Worm (Caenorhabditis elegans) whole organism, young adult: Measurements from ENCODE around the gene B0252.8.

Experiments
- B0019.2 ChIP-seq: fragments of 200-800 bp; sonication (Bioruptor generic); conservative IDR thresholded peaks from 2 replicates; pipeline ENCODE4 v1.3.6; 2022; ENCODE audit warnings: missing genetic modification reagents, missing genetic modification characterization, missing compliant biosample characterization
- B0336.3 ChIP-seq: fragments of 200-800 bp; sonication (Bioruptor generic); IDR thresholded peaks from 2 replicates; pipeline ENCODE4 v1.3.6; 2022; ENCODE audit warnings: missing genetic modification characterization, missing compliant biosample characterization
- D2030.7 ChIP-seq: fragments of 200-800 bp; sonication (Bioruptor generic); IDR thresholded peaks from 2 replicates; pipeline ENCODE4 v1.3.6; 2022; ENCODE audit warnings: missing genetic modification reagents, missing genetic modification characterization, missing compliant biosample characterization
- F10E7.11 ChIP-seq: sonication (generic microtip); optimal IDR thresholded peaks from 2 replicates; lab custom pipeline; 2017; ENCODE audit warnings: mild to moderate bottlenecking, missing genetic modification characterization, moderate library complexity, missing compliant biosample characterization
- F22D6.2 ChIP-seq: sonication (generic microtip); optimal IDR thresholded peaks from 2 replicates; lab custom pipeline; 2016; ENCODE audit warnings: mild to moderate bottlenecking, missing genetic modification characterization, missing compliant biosample characterization
- F39B2.1 ChIP-seq: fragments of 200-800 bp; sonication (Bioruptor generic); IDR thresholded peaks from 2 replicates; pipeline ENCODE4 v1.3.6; 2022; ENCODE audit warnings: missing genetic modification reagents, missing genetic modification characterization, missing compliant biosample characterization
- F52B5.7 ChIP-seq: sonication (generic microtip); optimal IDR thresholded peaks from 2 replicates; lab custom pipeline; 2016; ENCODE audit warnings: mild to moderate bottlenecking, missing genetic modification characterization, missing compliant biosample characterization
- F57C9.4 ChIP-seq: sonication (generic microtip); optimal IDR thresholded peaks from 2 replicates; lab custom pipeline; 2017; ENCODE audit warnings: mild to moderate bottlenecking, missing genetic modification characterization, missing compliant biosample characterization
- K11D2.4 ChIP-seq: fragments of 200-800 bp; sonication (Bioruptor generic); IDR thresholded peaks from 2 replicates; pipeline ENCODE4 v1.3.6; 2022; ENCODE audit warnings: missing genetic modification reagents, missing genetic modification characterization, missing compliant biosample characterization
- K12H6.12 ChIP-seq: fragments of 200-800 bp; sonication (Bioruptor generic); optimal IDR thresholded peaks from 2 replicates; lab custom pipeline; 2018; ENCODE audit warnings: mild to moderate bottlenecking, missing genetic modification characterization, missing compliant biosample characterization
- T07F8.4 ChIP-seq: sonication (generic microtip); optimal IDR thresholded peaks from 2 replicates; lab custom pipeline; 2016; ENCODE audit warnings: mild to moderate bottlenecking, missing genetic modification characterization, moderate library complexity, missing compliant biosample characterization
- Y56A3A.18 ChIP-seq: fragments of 200-800 bp; sonication (Bioruptor generic); IDR thresholded peaks from 2 replicates; pipeline ENCODE4 v1.3.6; 2022; ENCODE audit warnings: missing genetic modification reagents, missing genetic modification characterization, missing compliant biosample characterization
- Y67H2A.10 ChIP-seq: fragments of 200-800 bp; sonication (Bioruptor generic); conservative IDR thresholded peaks from 2 replicates; pipeline ENCODE4 v1.3.6; 2022; ENCODE audit warnings: missing genetic modification reagents, missing genetic modification characterization, missing compliant biosample characterization
- Y79H2A.3 ChIP-seq: fragments of 200-800 bp; sonication (Bioruptor generic); conservative IDR thresholded peaks from 2 replicates; pipeline ENCODE4 v1.3.6; 2022; ENCODE audit warnings: missing genetic modification reagents, missing genetic modification characterization, missing compliant biosample characterization
- Y95B8A.8 ChIP-seq: fragments of 200-800 bp; sonication (Bioruptor generic); IDR thresholded peaks from 2 replicates; pipeline ENCODE4 v1.3.6; 2022; ENCODE audit warnings: missing genetic modification reagents, missing genetic modification characterization, missing compliant biosample characterization
- ama-1 ChIP-seq, 3 experiments: fragments of 150-350 bp in 1 of 3; sonication (generic microtip) in 2 of 3; optimal IDR thresholded peaks; 2 replicates each; lab custom pipeline; 2014 to 2018; ENCODE audit warnings: missing biosample characterization in 2 of 3, missing genetic modification characterization in 2 of 3, missing genetic modification reagents in 2 of 3
- aptf-3 ChIP-seq: fragments of 200-800 bp; sonication (Bioruptor generic); IDR thresholded peaks from 2 replicates; pipeline ENCODE4 v1.3.6; 2022; ENCODE audit warnings: missing genetic modification characterization, missing compliant biosample characterization
- atf-7 ChIP-seq: sonication (generic microtip); optimal IDR thresholded peaks from 2 replicates; lab custom pipeline; 2017; ENCODE audit warnings: mild to moderate bottlenecking, missing genetic modification characterization, missing compliant biosample characterization
- attf-3 ChIP-seq: fragments of 200-800 bp; sonication (Bioruptor generic); conservative IDR thresholded peaks from 2 replicates; pipeline ENCODE4 v1.3.6; 2022; ENCODE audit warnings: missing genetic modification reagents, missing genetic modification characterization, missing compliant biosample characterization
- attf-6 ChIP-seq: fragments of 200-800 bp; sonication (Bioruptor generic); IDR thresholded peaks from 2 replicates; pipeline ENCODE4 v1.3.6; 2022; ENCODE audit warnings: missing genetic modification reagents, missing genetic modification characterization, missing compliant biosample characterization
- ccch-3 ChIP-seq: fragments of 200-800 bp; sonication (Bioruptor generic); optimal IDR thresholded peaks from 2 replicates; lab custom pipeline; 2018; ENCODE audit warnings: mild to moderate bottlenecking, missing genetic modification characterization, missing compliant biosample characterization
- cebp-1 ChIP-seq, 2 experiments: fragments of 200-800 bp in 1 of 2; sonication (Bioruptor generic) in 1 of 2; sonication (generic microtip) in 1 of 2; IDR thresholded peaks in 1 of 2; optimal IDR thresholded peaks in 1 of 2; 2 replicates each; pipeline versions ENCODE4 v1.3.6 to Lab custom; 2017 to 2022; ENCODE audit warnings: missing compliant biosample characterization in 2 of 2, missing genetic modification characterization in 2 of 2, mild to moderate bottlenecking in 1 of 2, missing genetic modification reagents in 1 of 2, moderate library complexity in 1 of 2
- dpff-1 ChIP-seq: sonication (generic microtip); optimal IDR thresholded peaks from 2 replicates; lab custom pipeline; 2017; ENCODE audit warnings: mild to moderate bottlenecking, missing genetic modification characterization, missing compliant biosample characterization
- dpl-1 ChIP-seq: fragments of 150-350 bp; optimal IDR thresholded peaks from 2 replicates; lab custom pipeline; 2014; ENCODE audit warnings: missing biosample characterization, missing genetic modification reagents, missing genetic modification characterization
- egl-44 ChIP-seq: fragments of 200-800 bp; sonication (Bioruptor generic); IDR thresholded peaks from 2 replicates; pipeline ENCODE4 v1.3.6; 2022; ENCODE audit warnings: missing genetic modification reagents, missing genetic modification characterization, missing compliant biosample characterization
- fkh-3 ChIP-seq: sonication (generic microtip); optimal IDR thresholded peaks from 2 replicates; lab custom pipeline; 2016; ENCODE audit warnings: mild to moderate bottlenecking, missing genetic modification characterization, missing compliant biosample characterization
- hlh-26 ChIP-seq: fragments of 200-800 bp; sonication (Bioruptor generic); conservative IDR thresholded peaks from 2 replicates; pipeline ENCODE4 v1.3.6; 2022; ENCODE audit warnings: missing genetic modification reagents, missing genetic modification characterization, missing compliant biosample characterization
- hmg-1.2 ChIP-seq: fragments of 200-800 bp; sonication (Bioruptor generic); IDR thresholded peaks from 2 replicates; pipeline ENCODE4 v1.3.6; 2022; ENCODE audit warnings: missing genetic modification reagents, missing genetic modification characterization, missing compliant biosample characterization
- hrde-1 ChIP-seq: sonication (generic microtip); optimal IDR thresholded peaks from 2 replicates; lab custom pipeline; 2016; ENCODE audit warnings: missing genetic modification characterization, mild to moderate bottlenecking, missing compliant biosample characterization, moderate library complexity, missing genotype, missing genetic modification reagents, borderline replicate concordance
- hsf-1 ChIP-seq: fragments of 200-800 bp; sonication (Bioruptor generic); IDR thresholded peaks from 2 replicates; pipeline ENCODE4 v1.3.6; 2022; ENCODE audit warnings: missing genetic modification reagents, missing genetic modification characterization, missing compliant biosample characterization
- madf-3 ChIP-seq: fragments of 200-800 bp; sonication (Bioruptor generic); IDR thresholded peaks from 2 replicates; pipeline ENCODE4 v1.3.6; 2022; ENCODE audit warnings: missing genetic modification reagents, missing genetic modification characterization, missing compliant biosample characterization
- madf-8 ChIP-seq: fragments of 200-800 bp; sonication (Bioruptor generic); conservative IDR thresholded peaks from 2 replicates; pipeline ENCODE4 v1.3.6; 2022; ENCODE audit warnings: missing genetic modification reagents, missing genetic modification characterization, missing compliant biosample characterization
- nfya-1 ChIP-seq: sonication (generic microtip); optimal IDR thresholded peaks from 2 replicates; lab custom pipeline; 2017; ENCODE audit warnings: antibody characterized with exemption, missing compliant biosample characterization, missing genetic modification characterization, borderline replicate concordance; ENCODE audit not compliant: insufficient read depth
- nfya-2 ChIP-seq: fragments of 200-800 bp; sonication (Bioruptor generic); IDR thresholded peaks from 2 replicates; pipeline ENCODE4 v1.3.6; 2022; ENCODE audit warnings: missing genetic modification reagents, missing genetic modification characterization, missing compliant biosample characterization
- nhr-120 ChIP-seq: fragments of 200-800 bp; sonication (Bioruptor generic); IDR thresholded peaks from 2 replicates; pipeline ENCODE4 v1.3.6; 2022; ENCODE audit warnings: missing genetic modification characterization, missing compliant biosample characterization
- nhr-80 ChIP-seq: sonication (generic microtip); optimal IDR thresholded peaks from 2 replicates; lab custom pipeline; 2016; ENCODE audit warnings: missing genetic modification characterization, missing compliant biosample characterization
- pha-4 ChIP-seq: fragments of 150-350 bp; sonication (generic microtip); optimal IDR thresholded peaks from 2 replicates; lab custom pipeline; 2014; ENCODE audit warnings: missing biosample characterization, missing genetic modification reagents, missing genetic modification characterization
- rec-8 ChIP-seq, 2 experiments: sonication (generic microtip); optimal IDR thresholded peaks; 2 replicates each; lab custom pipeline; 2016; ENCODE audit warnings: mild to moderate bottlenecking in 2 of 2, missing genetic modification characterization in 2 of 2, missing genetic modification reagents in 2 of 2, missing genotype in 2 of 2, missing biosample characterization in 1 of 2, missing compliant biosample characterization in 1 of 2, moderate library complexity in 1 of 2
- repo-1 ChIP-seq: sonication (generic microtip); optimal IDR thresholded peaks from 2 replicates; lab custom pipeline; 2017; ENCODE audit warnings: mild to moderate bottlenecking, missing genetic modification characterization, missing compliant biosample characterization
- sptf-2 ChIP-seq: fragments of 200-800 bp; sonication (Bioruptor generic); optimal IDR thresholded peaks from 2 replicates; lab custom pipeline; 2018; ENCODE audit warnings: mild to moderate bottlenecking, missing genetic modification characterization, missing compliant biosample characterization
- tlf-1 ChIP-seq: fragments of 200-800 bp; sonication (Bioruptor generic); optimal IDR thresholded peaks from 2 replicates; lab custom pipeline; 2018; ENCODE audit warnings: mild to moderate bottlenecking, missing genetic modification characterization, missing compliant biosample characterization
- unc-62 ChIP-seq: fragments of 150-350 bp; optimal IDR thresholded peaks from 2 replicates; lab custom pipeline; 2014; ENCODE audit warnings: missing biosample characterization, missing genetic modification reagents, missing genetic modification characterization
- zim-3 ChIP-seq: sonication (generic microtip); optimal IDR thresholded peaks from 2 replicates; lab custom pipeline; 2017; ENCODE audit warnings: mild to moderate bottlenecking, missing genetic modification characterization, moderate library complexity, missing compliant biosample characterization
- ztf-18 ChIP-seq: sonication (generic microtip); optimal IDR thresholded peaks from 2 replicates; lab custom pipeline; 2016; ENCODE audit warnings: missing genotype, mild to moderate bottlenecking, missing genetic modification characterization, missing compliant biosample characterization
- ztf-22 ChIP-seq: fragments of 200-800 bp; sonication (Bioruptor generic); optimal IDR thresholded peaks from 2 replicates; lab custom pipeline; 2018; ENCODE audit warnings: mild to moderate bottlenecking, missing genetic modification characterization, moderate library complexity, missing compliant biosample characterization
- ztf-26 ChIP-seq: sonication (generic microtip); optimal IDR thresholded peaks from 2 replicates; lab custom pipeline; 2017; ENCODE audit warnings: missing genetic modification characterization, missing compliant biosample characterization
- ztf-28 ChIP-seq: fragments of 200-800 bp; sonication (Bioruptor generic); IDR thresholded peaks from 2 replicates; pipeline ENCODE4 v1.3.6; 2022; ENCODE audit warnings: missing genetic modification reagents, missing genetic modification characterization, missing compliant biosample characterization

B0252.8 gene

DNA sequence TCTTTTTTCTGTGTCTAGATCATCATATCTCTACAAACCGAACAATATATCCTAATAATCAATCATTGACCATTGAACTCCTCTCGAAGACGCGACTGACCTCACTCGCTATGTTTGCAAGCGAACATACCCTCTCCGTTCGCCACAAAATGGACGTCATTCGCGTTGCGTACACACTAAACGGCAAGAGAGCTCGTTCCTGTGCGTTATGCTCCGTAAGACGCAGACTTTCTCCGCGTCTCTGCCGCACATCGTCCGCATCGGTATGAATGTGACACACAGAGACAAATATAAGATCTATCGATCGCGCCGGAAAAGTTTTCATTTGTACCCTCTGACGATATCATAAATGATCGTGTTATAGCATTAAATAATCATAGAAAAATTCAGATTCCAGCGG is 10.1 kb downstream of the B0252.8 start:
- TF ChIP-seq nfya-2 (no peak), madf-3 (GFP tag; lab: Robert Waterston, UW) (0 out of 2 replicates have a peak, but pooled peaks have one; percentile 44)

DNA sequence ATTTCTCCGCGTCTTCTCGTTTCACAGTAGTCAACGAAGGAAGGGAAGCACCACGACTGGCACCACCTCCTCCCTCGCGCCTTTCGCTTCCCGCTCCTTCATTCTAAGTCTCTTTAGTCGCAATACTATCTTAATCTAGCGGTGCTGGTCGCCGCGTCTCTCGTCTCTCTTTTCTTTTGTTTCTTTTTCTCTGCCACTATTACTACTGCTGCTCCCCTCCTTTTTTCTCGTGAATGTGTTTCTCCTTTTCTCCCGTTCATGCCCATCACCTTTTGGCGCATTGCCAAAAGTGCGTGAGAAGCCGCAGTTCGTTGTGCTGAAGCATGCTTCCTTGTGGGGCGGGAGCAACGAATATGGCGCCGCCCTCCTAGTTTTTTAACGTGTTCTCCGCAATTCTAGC is 10.5 kb downstream of the B0252.8 start:
- TF ChIP-seq atf-7 (peak; percentile 47), madf-3 (GFP tag; lab: Robert Waterston, UW) (no peak), hlh-26 (GFP tag; lab: Robert Waterston, UW) (no peak), ama-1 (optimal IDR thresholded peaks at IDR 0.05; lab: Kevin White, UChicago) (no peak), ama-1 (GFP tag; optimal IDR thresholded peaks at IDR 0.05; lab: Kevin White, UChicago) (no peak), Y56A3A.18 (GFP tag; lab: Robert Waterston, UW) (no peak), F52B5.7 (tag; lab: Kevin White, UChicago) (no peak), F39B2.1 (no peak), nhr-120 (GFP tag; lab: Robert Waterston, UW) (no peak), unc-62 (GFP tag; lab: Kevin White, UChicago) (no peak), F10E7.11 (tag; lab: Kevin White, UChicago) (no peak), B0336.3 (GFP tag; lab: Robert Waterston, UW) (no peak), cebp-1 (GFP tag; IDR thresholded peaks at IDR 0.05; lab: Robert Waterston, UW) (no peak), cebp-1 (tag; optimal IDR thresholded peaks at IDR 0.05; lab: Kevin White, UChicago) (peak; percentile 76), T07F8.4 (tag; lab: Kevin White, UChicago) (no peak), ztf-28 (GFP tag; lab: Robert Waterston, UW) (no peak), fkh-3 (tag; lab: Kevin White, UChicago) (no peak), nfya-1 (no peak), Y95B8A.8 (GFP tag; lab: Robert Waterston, UW) (no peak), ztf-26 (no peak), Y79H2A.3 (no peak), F22D6.2 (tag; lab: Kevin White, UChicago) (no peak), nhr-80 (peak; percentile 95), zim-3 (no peak), nfya-2 (no peak), ztf-18 (tag; lab: Kevin White, UChicago) (peak; percentile 21), aptf-3 (GFP tag; lab: Robert Waterston, UW) (no peak), F57C9.4 (tag; lab: Kevin White, UChicago) (no peak), madf-8 (GFP tag; lab: Robert Waterston, UW) (no peak), egl-44 (GFP tag; lab: Robert Waterston, UW) (no peak), repo-1 (tag; lab: Kevin White, UChicago) (no peak), sptf-2 (GFP tag; lab: Kevin White, UChicago) (no peak), hrde-1 (tag; lab: Kevin White, UChicago) (no peak), D2030.7 (GFP tag; lab: Robert Waterston, UW) (no peak), B0019.2 (no peak), K12H6.12 (tag; lab: Kevin White, UChicago) (peak; percentile 66), hsf-1 (no peak), attf-6 (no peak), K11D2.4 (GFP tag; lab: Robert Waterston, UW) (no peak), Y67H2A.10 (no peak), dpl-1 (GFP tag; lab: Kevin White, UChicago) (no peak), dpff-1 (tag; lab: Kevin White, UChicago) (no peak), ztf-22 (GFP tag; lab: Kevin White, UChicago) (peak; percentile 32), rec-8 (tag; optimal IDR thresholded peaks at IDR 0.05; lab: Kevin White, UChicago) (no peak), pha-4 (tag; lab: Kevin White, UChicago) (peak; percentile 21), attf-3 (GFP tag; lab: Robert Waterston, UW) (no peak; the same call in 1 of the 2 replicates), ccch-3 (GFP tag; lab: Kevin White, UChicago) (no peak), tlf-1 (GFP tag; lab: Kevin White, UChicago) (no peak), hmg-1.2 (GFP tag; lab: Robert Waterston, UW) (peak; percentile 89)
